Worm (Caenorhabditis elegans): ENCODE results near the gene C06B8.7.

DNA sequence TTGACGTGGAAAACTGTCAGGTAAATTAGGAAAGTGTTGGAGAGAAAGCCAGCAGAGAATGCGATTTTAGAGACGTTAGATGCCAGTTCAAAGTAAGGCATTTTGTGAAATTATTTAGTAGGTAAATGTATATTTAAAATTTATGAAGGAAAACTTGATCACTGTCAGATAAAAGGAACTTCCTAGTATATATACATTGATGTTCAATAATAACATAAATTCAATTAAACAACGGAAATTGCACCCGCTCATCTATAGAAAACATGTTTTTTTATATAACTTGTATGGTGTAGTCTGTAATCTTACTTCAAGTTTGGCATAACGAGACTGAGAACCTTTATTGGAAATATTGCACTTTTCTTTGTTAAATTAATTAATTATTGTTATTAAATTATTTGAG is 39.4 kb upstream of the C06B8.7 start, which contains the start of gene str-71:
- TF ChIP-seq dao-5 (tag; optimal IDR thresholded peaks at IDR 0.05) (no peak), him-1 (tag; optimal IDR thresholded peaks at IDR 0.05) (no peak), W03F9.2 (tag; optimal IDR thresholded peaks at IDR 0.05) (no peak)

Measured in whole organism, L4/young adult.